Worm (Caenorhabditis elegans): ENCODE measurements around the gene del-7.

ce11 chrIV:7727258-7727657, 33.0 kb upstream of the del-7 start:
- TF ChIP-seq lin-54 (GFP tag; optimal IDR thresholded peaks at IDR 0.05) (no peak), ama-1 (optimal IDR thresholded peaks at IDR 0.05) (no peak), ama-1 (GFP tag; optimal IDR thresholded peaks at IDR 0.05) (no peak), mcd-1 (GFP tag; IDR thresholded peaks at IDR 0.05) (no peak), unc-62 (GFP tag; optimal IDR thresholded peaks at IDR 0.05) (no peak), cebp-1 (GFP tag; IDR thresholded peaks at IDR 0.05) (no peak), cebp-1 (tag; optimal IDR thresholded peaks at IDR 0.05) (no peak), F37B4.10 (GFP tag; IDR thresholded peaks at IDR 0.05) (no peak), attf-6 (GFP tag; IDR thresholded peaks at IDR 0.05) (no peak), snpc-4 (GFP tag; optimal IDR thresholded peaks at IDR 0.05) (no peak), snpc-4 (tag; optimal IDR thresholded peaks at IDR 0.05) (no peak), ztf-6 (GFP tag; IDR thresholded peaks at IDR 0.05) (no peak), nhr-120 (GFP tag; IDR thresholded peaks at IDR 0.05) (no peak), T26A5.8 (tag; optimal IDR thresholded peaks at IDR 0.05) (no peak)
